Fruit fly (Drosophila melanogaster) whole organism, embryonic: ENCODE results near the gene CG9150.

Experiments
- Aef1 ChIP-seq: fragments of 200-800 bp; sonication (Bioruptor generic); IDR thresholded peaks from 3 replicates; pipeline ENCODE4 v1.3.6; 2022; ENCODE audit warnings: missing biosample characterization, missing genetic modification characterization
- Asciz ChIP-seq: fragments of 200-800 bp; sonication (Bioruptor generic); optimal IDR thresholded peaks from 2 replicates; lab custom pipeline; 2017; ENCODE audit warnings: missing biosample characterization, mild to moderate bottlenecking, missing genetic modification characterization, missing genetic modification reagents
- Atf3 ChIP-seq: fragments of 200-800 bp; sonication (Bioruptor generic); optimal IDR thresholded peaks from 3 replicates; lab custom pipeline; 2016; ENCODE audit warnings: missing biosample characterization, missing genetic modification characterization
- B-H1 ChIP-seq: fragments of 200-800 bp; sonication (Bioruptor generic); IDR thresholded peaks from 3 replicates; pipeline ENCODE4 v1.3.6; 2022; ENCODE audit warnings: missing biosample characterization, missing genetic modification characterization
- Bdp1 ChIP-seq: fragments of 200-800 bp; sonication (Bioruptor generic); optimal IDR thresholded peaks from 3 replicates; lab custom pipeline; 2016; ENCODE audit warnings: missing biosample characterization, missing genetic modification characterization
- Bgb ChIP-seq: fragments of 200-800 bp; sonication (Bioruptor generic); IDR thresholded peaks from 2 replicates; pipeline ENCODE4 v1.3.6; 2022; ENCODE audit warnings: missing biosample characterization, missing genetic modification characterization; ENCODE audit not compliant: partially characterized antibody
- BtbVII ChIP-seq: fragments of 200-800 bp; sonication (Bioruptor generic); optimal IDR thresholded peaks from 3 replicates; lab custom pipeline; 2017; ENCODE audit warnings: missing biosample characterization, mild to moderate bottlenecking, missing genetic modification characterization
- CG10209 ChIP-seq: fragments of 200-800 bp; sonication (Bioruptor generic); optimal IDR thresholded peaks from 3 replicates; lab custom pipeline; 2017; ENCODE audit warnings: missing biosample characterization, mild to moderate bottlenecking, missing genetic modification characterization, missing genetic modification reagents
- CG10366 ChIP-seq: fragments of 200-800 bp; sonication (Bioruptor generic); IDR thresholded peaks from 2 replicates; pipeline ENCODE4 v1.3.6; 2022; ENCODE audit warnings: missing biosample characterization, missing genetic modification characterization
- CG10543 ChIP-seq: fragments of 200-800 bp; sonication (Bioruptor generic); optimal IDR thresholded peaks from 3 replicates; lab custom pipeline; 2017; ENCODE audit warnings: missing biosample characterization, mild to moderate bottlenecking, missing genetic modification characterization, moderate library complexity
- CG14441 ChIP-seq: fragments of 200-800 bp; sonication (Bioruptor generic); IDR thresholded peaks from 2 replicates; pipeline ENCODE4 v1.3.6; 2022; ENCODE audit warnings: missing biosample characterization, missing genetic modification characterization
- CG14860 ChIP-seq: fragments of 200-800 bp; sonication (Bioruptor generic); IDR thresholded peaks from 3 replicates; pipeline ENCODE4 v1.3.6; 2022; ENCODE audit warnings: missing biosample characterization, missing genetic modification characterization; ENCODE audit not compliant: partially characterized antibody
- CG15011 ChIP-seq: fragments of 200-800 bp; sonication (Bioruptor generic); optimal IDR thresholded peaks from 3 replicates; lab custom pipeline; 2018; ENCODE audit warnings: missing biosample characterization, mild to moderate bottlenecking, missing genetic modification characterization
- CG15514 ChIP-seq: fragments of 200-800 bp; sonication (Bioruptor generic); optimal IDR thresholded peaks from 3 replicates; lab custom pipeline; 2017; ENCODE audit warnings: missing biosample characterization, missing genetic modification characterization, mild to moderate bottlenecking, moderate library complexity, missing genetic modification reagents
- CG1647 ChIP-seq: fragments of 200-800 bp; sonication (Bioruptor generic); optimal IDR thresholded peaks from 3 replicates; lab custom pipeline; 2016; ENCODE audit warnings: missing biosample characterization, missing genetic modification characterization
- CG16815 ChIP-seq: fragments of 200-800 bp; sonication (Bioruptor generic); optimal IDR thresholded peaks from 3 replicates; lab custom pipeline; 2017; ENCODE audit warnings: missing biosample characterization, mild to moderate bottlenecking, missing genetic modification characterization
- CG17361 ChIP-seq: fragments of 200-800 bp; sonication (Bioruptor generic); IDR thresholded peaks from 3 replicates; pipeline ENCODE4 v1.3.6; 2022; ENCODE audit warnings: missing biosample characterization, missing genetic modification characterization
- CG17612 ChIP-seq: fragments of 200-800 bp; sonication (Bioruptor generic); IDR thresholded peaks from 2 replicates; pipeline ENCODE4 v1.3.6; 2022; ENCODE audit warnings: missing biosample characterization, missing genetic modification characterization
- CG17829 ChIP-seq: fragments of 200-800 bp; optimal IDR thresholded peaks from 2 replicates; lab custom pipeline; 2019; ENCODE audit warnings: missing biosample characterization, mild to moderate bottlenecking, missing genetic modification characterization, moderate library complexity
- CG32767 ChIP-seq: fragments of 200-800 bp; sonication (Bioruptor generic); IDR thresholded peaks from 2 replicates; pipeline ENCODE4 v1.3.6; 2022; ENCODE audit warnings: missing biosample characterization, missing genetic modification characterization
- CG3281 ChIP-seq: fragments of 200-800 bp; sonication (Bioruptor generic); optimal IDR thresholded peaks from 3 replicates; lab custom pipeline; 2017; ENCODE audit warnings: missing biosample characterization, mild to moderate bottlenecking, missing genetic modification characterization
- CG4328 ChIP-seq: fragments of 200-800 bp; sonication (Bioruptor generic); optimal IDR thresholded peaks from 3 replicates; lab custom pipeline; 2017; ENCODE audit warnings: missing biosample characterization, missing genetic modification reagents, missing genetic modification characterization
- CG43689 ChIP-seq: fragments of 200-800 bp; sonication (Bioruptor generic); IDR thresholded peaks from 2 replicates; pipeline ENCODE4 v1.3.6; 2022; ENCODE audit warnings: missing biosample characterization, missing genetic modification characterization
- CG4617 ChIP-seq: fragments of 200-800 bp; sonication (Bioruptor generic); optimal IDR thresholded peaks from 3 replicates; lab custom pipeline; 2016; ENCODE audit warnings: missing biosample characterization, missing genetic modification characterization, borderline replicate concordance
- CG6854 ChIP-seq: fragments of 200-800 bp; sonication (Bioruptor generic); optimal IDR thresholded peaks from 3 replicates; lab custom pipeline; 2017; ENCODE audit warnings: missing biosample characterization, mild to moderate bottlenecking, missing genetic modification characterization
- CG8924 ChIP-seq: fragments of 200-800 bp; optimal IDR thresholded peaks from 3 replicates; lab custom pipeline; 2019; ENCODE audit warnings: missing biosample characterization, mild to moderate bottlenecking, missing genetic modification characterization, moderate library complexity
- CG9609 ChIP-seq: fragments of 200-800 bp; sonication (Bioruptor generic); optimal IDR thresholded peaks from 3 replicates; lab custom pipeline; 2016; ENCODE audit warnings: missing biosample characterization, missing genetic modification characterization
- CG9797 ChIP-seq: fragments of 200-800 bp; sonication (Bioruptor generic); optimal IDR thresholded peaks from 3 replicates; lab custom pipeline; 2018; ENCODE audit warnings: missing biosample characterization, mild to moderate bottlenecking, missing genetic modification characterization
- CG9817 ChIP-seq: fragments of 200-800 bp; sonication (Bioruptor generic); optimal IDR thresholded peaks from 2 replicates; lab custom pipeline; 2018; ENCODE audit warnings: missing biosample characterization, mild to moderate bottlenecking, missing genetic modification characterization, moderate library complexity
- CoRest ChIP-seq: fragments of 200-800 bp; sonication (Bioruptor generic); optimal IDR thresholded peaks from 3 replicates; lab custom pipeline; 2018; ENCODE audit warnings: missing biosample characterization, mild to moderate bottlenecking, missing genetic modification characterization, moderate library complexity
- D19A ChIP-seq: fragments of 200-800 bp; optimal IDR thresholded peaks from 3 replicates; lab custom pipeline; 2019; ENCODE audit warnings: missing biosample characterization, mild to moderate bottlenecking, missing genetic modification characterization, moderate library complexity
- Dfd ChIP-seq, 2 experiments: fragments of >200 bp; optimal IDR thresholded peaks; 2 replicates each; lab custom pipeline; 2017; ENCODE audit warnings: missing biosample characterization in 2 of 2, missing genetic modification characterization in 2 of 2
- Drgx ChIP-seq: fragments of 200-800 bp; sonication (Bioruptor generic); IDR thresholded peaks from 2 replicates; pipeline ENCODE4 v1.3.6; 2022; ENCODE audit warnings: missing biosample characterization, missing genetic modification characterization
- E2f1 ChIP-seq: fragments of 200-800 bp; sonication (Bioruptor generic); IDR thresholded peaks from 2 replicates; pipeline ENCODE4 v1.3.6; 2022; ENCODE audit warnings: missing biosample characterization, missing genetic modification characterization
- Eip74EF ChIP-seq, 2 experiments: fragments of 200-800 bp in 1 of 2; fragments of >200 bp in 1 of 2; sonication (Bioruptor generic) in 1 of 2; optimal IDR thresholded peaks; 2 replicates each; lab custom pipeline; 2017 to 2019; ENCODE audit warnings: missing biosample characterization in 2 of 2, missing genetic modification characterization in 2 of 2, mild to moderate bottlenecking in 1 of 2, moderate library complexity in 1 of 2
- Elba2 ChIP-seq: fragments of 200-800 bp; sonication (Bioruptor generic); optimal IDR thresholded peaks from 3 replicates; lab custom pipeline; 2016; ENCODE audit warnings: missing biosample characterization, missing genetic modification characterization
- Gsc ChIP-seq: fragments of 200-800 bp; sonication (Bioruptor generic); IDR thresholded peaks from 2 replicates; pipeline ENCODE4 v1.3.6; 2022; ENCODE audit warnings: missing biosample characterization, missing genetic modification characterization
- HmgZ ChIP-seq: fragments of 200-800 bp; sonication (Bioruptor generic); optimal IDR thresholded peaks from 2 replicates; lab custom pipeline; 2018; ENCODE audit warnings: missing biosample characterization, mild to moderate bottlenecking, missing genetic modification characterization
- Mrtf ChIP-seq: fragments of 200-800 bp; sonication (Bioruptor generic); IDR thresholded peaks from 3 replicates; pipeline ENCODE4 v1.3.6; 2022; ENCODE audit warnings: missing biosample characterization, missing genetic modification characterization
- Nf-YA ChIP-seq: fragments of 200-800 bp; sonication (Bioruptor generic); IDR thresholded peaks from 2 replicates; pipeline ENCODE4 v1.3.6; 2022; ENCODE audit warnings: missing biosample characterization, missing genetic modification characterization
- Optix ChIP-seq: fragments of 200-800 bp; sonication (Bioruptor generic); IDR thresholded peaks from 3 replicates; pipeline ENCODE4 v1.3.6; 2022; ENCODE audit warnings: missing biosample characterization, missing genetic modification characterization
- Rfx ChIP-seq: fragments of 200-800 bp; sonication (Bioruptor generic); IDR thresholded peaks from 2 replicates; pipeline ENCODE4 v1.3.6; 2022; ENCODE audit warnings: missing biosample characterization, missing genetic modification characterization
- YL-1 ChIP-seq: fragments of 200-800 bp; sonication (Bioruptor generic); optimal IDR thresholded peaks from 3 replicates; lab custom pipeline; 2017; ENCODE audit warnings: missing biosample characterization, mild to moderate bottlenecking, missing genetic modification characterization
- bcd ChIP-seq: fragments of 200-800 bp; sonication (Bioruptor generic); optimal IDR thresholded peaks from 2 replicates; lab custom pipeline; 2017; ENCODE audit warnings: missing biosample characterization, mild to moderate bottlenecking, missing genetic modification characterization
- ftz-f1 ChIP-seq: fragments of 200-800 bp; sonication (Bioruptor generic); optimal IDR thresholded peaks from 2 replicates; lab custom pipeline; 2016; ENCODE audit warnings: missing biosample characterization, missing genetic modification characterization
- nerfin-2 ChIP-seq: fragments of 200-800 bp; sonication (Bioruptor generic); IDR thresholded peaks from 2 replicates; pipeline ENCODE4 v1.3.6; 2022; ENCODE audit warnings: missing biosample characterization, missing genetic modification characterization; ENCODE audit not compliant: partially characterized antibody
- peb ChIP-seq: fragments of 200-800 bp; sonication (Bioruptor generic); IDR thresholded peaks from 2 replicates; pipeline ENCODE4 v1.3.6; 2022; ENCODE audit warnings: missing biosample characterization, missing genetic modification characterization
- repo ChIP-seq: fragments of 200-800 bp; sonication (Bioruptor generic); optimal IDR thresholded peaks from 2 replicates; lab custom pipeline; 2016; ENCODE audit warnings: missing biosample characterization, missing genetic modification characterization
- ro ChIP-seq: fragments of 200-800 bp; sonication (Bioruptor generic); IDR thresholded peaks from 2 replicates; pipeline ENCODE4 v1.3.6; 2022; ENCODE audit warnings: missing biosample characterization, missing genetic modification characterization
- sim ChIP-seq: fragments of 200-800 bp; sonication (Bioruptor generic); IDR thresholded peaks from 2 replicates; pipeline ENCODE4 v1.3.6; 2022; ENCODE audit warnings: missing biosample characterization, missing genetic modification characterization
- unpg ChIP-seq: fragments of 200-800 bp; sonication (Bioruptor generic); optimal IDR thresholded peaks from 3 replicates; lab custom pipeline; 2018; ENCODE audit warnings: missing biosample characterization, mild to moderate bottlenecking, missing genetic modification characterization, moderate library complexity
- wor ChIP-seq: fragments of 200-800 bp; sonication (Bioruptor generic); IDR thresholded peaks from 2 replicates; pipeline ENCODE4 v1.3.6; 2022; ENCODE audit warnings: missing biosample characterization, missing genetic modification characterization

The CG9150 gene

dm6 chr2L:6037830-6038229, 30.6 kb downstream of the CG9150 start, which contains the start of the genes CG9117 and CG31643 (continued):
- TF ChIP-seq Dfd (GFP tag; optimal IDR thresholded peaks at IDR 0.05; lab: Kevin White, UChicago) (no peak), CG9609 (GFP tag; lab: Kevin White, UChicago) (peak; percentile 65), CG43689 (GFP tag; lab: Robert Waterston, UW) (no peak), CG10209 (GFP tag; lab: Kevin White, UChicago) (peak; percentile 20), HmgZ (peak; percentile 78), CG9817 (tag; lab: Kevin White, UChicago) (peak; percentile 31), BtbVII (GFP tag; lab: Kevin White, UChicago) (no peak), D19A (no peak), bcd (peak; percentile 46), Gsc (GFP tag; lab: Robert Waterston, UW) (no peak), unpg (no peak), CG15011 (GFP tag; lab: Kevin White, UChicago) (no peak), ftz-f1 (GFP tag; lab: Kevin White, UChicago) (no peak), CG4328 (no peak), CG15514 (GFP tag; lab: Kevin White, UChicago) (peak; percentile 74), CG17829 (peak; percentile 20), peb (GFP tag; lab: Robert Waterston, UW) (no peak), CG8924 (tag; lab: Kevin White, UChicago) (peak; percentile 53), CG10543 (GFP tag; lab: Kevin White, UChicago) (no peak), YL-1 (peak; percentile 26), nerfin-2 (GFP tag; lab: Robert Waterston, UW) (no peak), E2f1 (GFP tag; lab: Robert Waterston, UW) (no peak), Bdp1 (GFP tag; lab: Kevin White, UChicago) (peak; percentile 29), Eip74EF (GFP tag; optimal IDR thresholded peaks at IDR 0.05; lab: Kevin White, UChicago) (no peak), CG14441 (peak; percentile 29; the same call in 1 of the 2 replicates), Aef1 (no peak), wor (no peak), CG17361 (no peak), Rfx (GFP tag; lab: Robert Waterston, UW) (peak; percentile 55), Bgb (GFP tag; lab: Robert Waterston, UW) (no peak), CG17612 (GFP tag; lab: Robert Waterston, UW) (no peak), Elba2 (peak; percentile 10), Mrtf (no peak), B-H1 (GFP tag; lab: Robert Waterston, UW) (no peak), CG4617 (peak; percentile 51), Asciz (GFP tag; lab: Kevin White, UChicago) (no peak), CG6854 (GFP tag; lab: Kevin White, UChicago) (no peak), Optix (GFP tag; lab: Robert Waterston, UW) (no peak), sim (GFP tag; lab: Robert Waterston, UW) (no peak), CG1647 (GFP tag; lab: Kevin White, UChicago) (no peak), CG14860 (no peak), CG32767 (GFP tag; lab: Robert Waterston, UW) (no peak), CoRest (tag; lab: Kevin White, UChicago) (peak; percentile 42), CG16815 (GFP tag; lab: Kevin White, UChicago) (no peak), CG10366 (GFP tag; lab: Robert Waterston, UW) (peak; percentile 35), Drgx (GFP tag; lab: Robert Waterston, UW) (0 out of 2 replicates have a peak, but pooled peaks have one; percentile 21), CG3281 (GFP tag; lab: Kevin White, UChicago) (no peak), CG9797 (GFP tag; lab: Kevin White, UChicago) (no peak), Atf3 (GFP tag; lab: Kevin White, UChicago) (no peak), ro (GFP tag; lab: Robert Waterston, UW) (no peak), Nf-YA (GFP tag; lab: Robert Waterston, UW) (no peak), repo (GFP tag; lab: Kevin White, UChicago) (no peak)
